Worm (Caenorhabditis elegans): ENCODE measurements around the gene E02H1.1.

DNA sequence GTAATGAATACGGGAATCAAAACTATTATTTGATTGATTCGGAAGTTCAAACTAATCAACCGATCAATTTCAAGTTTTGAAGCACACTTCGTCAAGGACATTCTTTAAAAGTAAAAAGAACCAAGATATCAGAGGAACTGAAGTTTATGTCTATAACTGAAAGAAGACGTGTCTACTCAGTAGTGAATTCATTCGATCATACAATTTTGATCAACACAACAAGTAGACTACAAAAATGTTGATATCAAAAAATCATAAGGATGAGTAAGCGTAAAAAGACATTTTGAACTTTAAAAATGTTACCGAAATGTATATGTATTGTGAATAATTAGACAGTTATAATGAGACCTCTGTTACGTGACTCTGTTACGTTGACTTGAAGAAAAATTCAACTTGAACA, 48.2 kb downstream of the E02H1.1 start, which contains the start of gene sra-4:
- TF ChIP-seq ama-1 (optimal IDR thresholded peaks at IDR 0.05) (no peak), pes-1 (GFP tag; IDR thresholded peaks at IDR 0.05) (no peak), scrt-1 (GFP tag; IDR thresholded peaks at IDR 0.05) (no peak)
